Fruit fly (Drosophila melanogaster): Measurements from ENCODE around the gene CG32983.

The CG32983 gene

DNA sequence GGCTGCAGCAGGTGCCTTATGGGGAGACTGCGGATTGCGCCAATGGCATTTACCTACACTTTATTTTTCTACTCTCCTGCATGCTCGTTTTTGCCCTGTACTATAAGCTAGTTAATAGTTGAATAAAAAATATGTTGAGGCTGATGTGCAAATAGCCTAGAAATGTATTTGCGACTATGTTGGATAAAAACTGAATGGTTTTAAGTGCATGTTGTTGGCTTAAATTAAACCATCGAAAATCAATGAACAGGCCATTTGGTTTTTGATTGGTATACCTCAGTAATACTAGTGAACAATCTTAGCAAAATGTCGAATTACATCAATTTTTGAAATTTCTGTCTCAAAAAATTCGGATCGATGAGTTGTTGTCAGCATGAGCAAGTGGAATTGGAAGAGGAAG lies at the start of gene CG32983:
Gene CG32983 (plus strand): TSS at position 301 of the 400 bp plus-strand sequence.
- TF ChIP-seq CG10348 (GFP tag; IDR thresholded peaks at IDR 0.05) (no peak), D1 (tag; optimal IDR thresholded peaks at IDR 0.05) (no peak), CG14655 (GFP tag; optimal IDR thresholded peaks at IDR 0.05) (no peak), gl (tag; optimal IDR thresholded peaks at IDR 0.05) (no peak), CG13204 (GFP tag; optimal IDR thresholded peaks at IDR 0.05) (no peak)

DNA sequence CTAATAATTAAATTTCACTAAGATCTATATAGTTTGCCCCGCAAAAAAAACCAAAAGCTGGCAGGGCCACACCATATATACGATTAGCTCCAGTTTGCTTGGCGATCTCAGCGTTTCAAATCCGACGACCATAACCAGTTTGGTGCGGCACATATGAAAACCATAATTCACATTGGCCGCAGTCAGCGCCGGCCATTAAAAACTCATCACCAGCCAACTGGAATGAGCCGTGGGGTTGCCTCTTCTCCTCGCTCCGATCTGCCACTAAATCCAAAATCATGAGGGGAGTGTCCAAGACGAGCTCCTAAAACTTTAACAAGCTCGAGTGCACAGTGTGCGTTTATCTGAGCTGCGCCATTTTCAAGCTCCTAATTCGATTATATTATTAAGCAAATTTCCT lies 48.3 kb upstream of the CG32983 start:
- TF ChIP-seq rn (GFP tag; IDR thresholded peaks at IDR 0.05) (no peak), CG32121 (GFP tag; IDR thresholded peaks at IDR 0.05) (no peak), Ets98B (GFP tag; IDR thresholded peaks at IDR 0.05) (no peak), CG13204 (GFP tag; optimal IDR thresholded peaks at IDR 0.05) (no peak), CG12605 (GFP tag; IDR thresholded peaks at IDR 0.05) (no peak), Snoo (tag; optimal IDR thresholded peaks at IDR 0.05) (no peak), CG17806 (tag; optimal IDR thresholded peaks at IDR 0.05) (no peak), gl (tag; optimal IDR thresholded peaks at IDR 0.05) (no peak), CG34367 (tag; optimal IDR thresholded peaks at IDR 0.05) (no peak)

DNA sequence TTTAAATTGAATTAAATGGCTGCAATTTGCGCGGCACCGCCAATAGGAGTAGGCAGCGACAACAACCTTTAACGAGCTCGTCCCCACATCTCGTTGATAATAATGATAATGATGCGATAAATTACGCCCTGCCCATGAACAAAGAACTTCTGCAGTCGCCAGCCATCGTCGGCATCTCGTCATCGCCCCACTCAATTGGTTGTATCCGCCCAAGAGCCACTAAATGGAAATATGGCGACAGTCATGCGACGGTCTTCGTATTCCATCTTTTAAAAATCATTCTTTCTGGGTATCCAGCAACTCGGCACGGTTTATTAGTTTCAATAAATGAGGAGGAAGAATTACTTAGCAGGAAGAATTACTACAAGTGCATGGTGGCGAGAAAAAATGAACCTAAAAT lies 45.1 kb upstream of the CG32983 start:
- TF ChIP-seq CG10348 (GFP tag; IDR thresholded peaks at IDR 0.05) (no peak), CG15710 (tag; optimal IDR thresholded peaks at IDR 0.05) (no peak), CG32121 (GFP tag; IDR thresholded peaks at IDR 0.05) (no peak)

DNA sequence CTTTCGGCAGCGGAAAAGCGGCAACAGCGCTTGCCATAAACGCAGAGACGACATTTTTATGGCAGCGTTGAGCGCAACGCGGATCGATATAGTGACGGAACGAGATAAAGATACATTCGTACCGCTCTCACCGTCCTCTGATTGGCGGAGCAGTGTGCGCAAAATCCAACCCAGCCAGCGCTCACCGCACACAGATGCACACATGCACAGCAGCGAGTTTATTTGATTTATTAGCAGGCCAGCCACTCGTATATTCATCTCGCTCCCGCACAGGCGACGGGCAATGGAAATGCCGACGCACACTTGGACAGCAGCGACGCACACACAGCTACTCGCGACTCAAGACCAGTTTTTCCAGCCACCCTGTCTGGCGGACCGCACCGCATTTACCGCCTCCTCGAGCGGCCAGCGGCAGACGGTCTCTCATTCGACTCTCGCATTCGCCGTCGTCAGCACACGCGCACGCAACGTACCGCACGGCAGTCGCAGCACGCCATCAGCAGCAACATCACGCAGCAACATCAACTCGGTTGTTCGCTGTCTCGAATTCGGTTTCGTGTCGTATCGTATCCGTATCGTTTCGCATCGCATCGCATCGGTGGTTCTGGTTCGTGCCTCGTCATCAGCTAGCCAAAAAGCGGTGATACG lies 40.3 kb upstream of the CG32983 start, which contains the start of gene SoxN:
Gene SoxN (plus strand): TSS at position 424 of the 648 bp plus-strand sequence.
- TF ChIP-seq rn (GFP tag; IDR thresholded peaks at IDR 0.05): no peak
- TF ChIP-seq CG10348 (GFP tag; IDR thresholded peaks at IDR 0.05): no peak
- TF ChIP-seq Ets98B (GFP tag; IDR thresholded peaks at IDR 0.05): peak; percentile 36; the same call in 1 of the 2 replicates
- TF ChIP-seq CG13204 (GFP tag; optimal IDR thresholded peaks at IDR 0.05): peak; percentile 93
- peak; percentile 22; the same call in 1 of the 3 replicates for TF ChIP-seq fd96Ca (GFP tag; IDR thresholded peaks at IDR 0.05)
- peak; percentile 45 for TF ChIP-seq Pif1A (GFP tag; optimal IDR thresholded peaks at IDR 0.05)
- no peak for TF ChIP-seq Pif1B (GFP tag; optimal IDR thresholded peaks at IDR 0.05)
- peak; percentile 21 for TF ChIP-seq EcR (GFP tag; optimal IDR thresholded peaks at IDR 0.05)

DNA sequence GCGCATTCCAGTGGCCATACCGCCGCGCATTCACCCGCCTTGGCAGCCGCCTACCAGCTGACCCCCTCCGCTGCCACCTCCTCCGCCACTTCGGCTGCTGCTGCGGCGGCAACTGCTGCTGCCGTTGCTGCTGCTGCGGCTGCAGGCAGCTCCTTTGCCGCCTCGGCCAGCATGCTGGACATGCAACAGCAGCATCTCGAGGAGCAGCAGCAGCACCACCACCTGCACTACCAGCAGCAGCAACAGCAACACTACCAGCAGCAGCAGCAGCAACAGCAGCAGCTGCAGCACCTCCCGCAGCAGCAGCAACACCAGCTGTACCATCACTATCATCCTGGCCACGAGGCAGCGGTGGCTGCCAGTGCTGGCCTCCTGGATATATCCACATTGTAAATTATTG lies 37.3 kb upstream of the CG32983 start:
- TF ChIP-seq Pif1B (GFP tag; optimal IDR thresholded peaks at IDR 0.05): no peak

DNA sequence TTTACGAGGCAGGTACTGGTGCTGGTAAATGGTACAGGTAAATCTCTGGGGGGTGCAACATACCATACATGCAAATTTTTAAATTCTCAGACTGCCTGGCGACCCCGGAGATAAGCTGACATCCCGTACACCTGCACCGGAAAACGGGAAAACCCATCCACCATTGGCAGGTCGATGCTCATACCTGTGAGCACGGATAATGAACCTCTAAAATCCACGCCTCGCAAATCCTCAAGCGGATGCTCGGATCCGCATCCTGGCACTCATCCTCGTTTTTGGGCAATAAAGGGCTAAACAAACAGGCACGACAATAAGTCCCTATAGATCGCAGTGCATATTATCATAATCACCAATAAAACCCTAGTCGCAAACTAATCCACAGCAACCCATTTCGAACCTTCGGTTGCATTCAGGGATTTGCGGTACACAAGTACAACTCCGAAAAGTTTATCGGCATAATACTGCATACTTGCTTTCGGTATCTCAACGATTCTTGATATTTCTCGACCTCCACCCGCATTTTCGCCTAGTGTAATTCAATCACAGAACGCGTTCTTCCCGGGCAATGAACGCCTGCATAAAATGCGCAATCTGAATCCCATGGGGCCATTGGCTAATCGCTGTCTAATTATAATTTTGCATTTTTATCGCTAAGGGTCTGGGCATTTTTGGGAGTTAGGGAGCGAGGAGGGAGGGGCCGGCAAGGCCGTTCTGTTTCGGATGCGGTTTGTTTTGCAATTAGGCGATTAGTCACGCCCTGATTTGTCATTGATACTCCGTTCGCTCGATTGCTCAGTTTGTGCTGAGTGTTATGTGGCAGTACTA lies 33.1 kb upstream of the CG32983 start:
- no peak for TF ChIP-seq CG17806 (tag; optimal IDR thresholded peaks at IDR 0.05)
- no peak for TF ChIP-seq CG4496 (GFP tag; IDR thresholded peaks at IDR 0.05)
- TF ChIP-seq Snoo (tag; optimal IDR thresholded peaks at IDR 0.05): no peak
- TF ChIP-seq rn (GFP tag; IDR thresholded peaks at IDR 0.05): no peak
- TF ChIP-seq gl (tag; optimal IDR thresholded peaks at IDR 0.05): no peak
- TF ChIP-seq CG14655 (GFP tag; optimal IDR thresholded peaks at IDR 0.05): no peak
- no peak for TF ChIP-seq CG8159 (tag; optimal IDR thresholded peaks at IDR 0.05)
- TF ChIP-seq CG32121 (GFP tag; IDR thresholded peaks at IDR 0.05): no peak
- no peak for TF ChIP-seq D1 (tag; optimal IDR thresholded peaks at IDR 0.05)
- no peak for TF ChIP-seq Ets98B (GFP tag; IDR thresholded peaks at IDR 0.05)
- no peak for TF ChIP-seq fd96Ca (GFP tag; IDR thresholded peaks at IDR 0.05)
- TF ChIP-seq Pif1A (GFP tag; optimal IDR thresholded peaks at IDR 0.05): no peak
- TF ChIP-seq Pif1B (GFP tag; optimal IDR thresholded peaks at IDR 0.05): no peak
- no peak for TF ChIP-seq EcR (GFP tag; optimal IDR thresholded peaks at IDR 0.05)
- TF ChIP-seq CG34367 (tag; optimal IDR thresholded peaks at IDR 0.05): no peak

DNA sequence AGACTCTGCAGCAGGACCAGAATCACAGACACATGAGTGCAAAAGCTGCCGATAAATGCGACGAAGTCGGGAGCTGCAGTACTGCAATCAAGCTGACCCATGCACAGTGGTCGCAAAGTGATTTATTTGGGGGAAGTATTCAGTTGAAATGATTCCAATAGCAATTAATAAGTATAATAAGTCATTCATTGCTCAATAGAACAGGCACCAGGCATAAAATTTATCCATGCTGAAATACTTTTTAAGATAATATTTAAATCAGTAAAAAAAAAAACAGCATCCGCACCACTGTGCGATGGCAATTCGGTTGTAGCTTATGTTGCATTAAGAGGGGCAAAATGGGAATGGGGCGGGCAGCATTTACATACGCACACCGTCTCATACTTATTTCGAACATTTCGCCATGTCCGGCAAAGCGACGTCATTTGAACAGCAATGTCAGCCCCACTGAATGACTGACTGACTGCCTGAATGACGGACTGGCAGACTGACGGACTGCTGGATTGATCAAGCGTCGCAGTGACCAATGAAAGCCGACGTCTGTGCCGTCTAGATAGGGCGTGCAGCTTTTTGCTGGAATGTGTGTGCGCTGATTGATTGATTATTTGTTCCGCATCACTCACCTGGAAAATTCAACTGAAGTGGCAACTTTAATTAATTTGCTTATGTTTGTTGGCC lies 30.7 kb upstream of the CG32983 start:
- no peak for TF ChIP-seq CG10348 (GFP tag; IDR thresholded peaks at IDR 0.05)
- TF ChIP-seq CG14655 (GFP tag; optimal IDR thresholded peaks at IDR 0.05): peak; percentile 42
- no peak for TF ChIP-seq CG8301 (tag; optimal IDR thresholded peaks at IDR 0.05)
- TF ChIP-seq CG9948 (tag; optimal IDR thresholded peaks at IDR 0.05): peak; percentile 53
- TF ChIP-seq D1 (tag; optimal IDR thresholded peaks at IDR 0.05): no peak
- TF ChIP-seq EcR (GFP tag; optimal IDR thresholded peaks at IDR 0.05): no peak
- peak; percentile 52 for TF ChIP-seq Pif1A (GFP tag; optimal IDR thresholded peaks at IDR 0.05)
- no peak for TF ChIP-seq CG4496 (GFP tag; IDR thresholded peaks at IDR 0.05)
- peak; percentile 74 for TF ChIP-seq CG12605 (GFP tag; IDR thresholded peaks at IDR 0.05)
- TF ChIP-seq fd96Ca (GFP tag; IDR thresholded peaks at IDR 0.05): peak; percentile 58; the same call in 1 of the 3 replicates
- no peak for TF ChIP-seq CG13204 (GFP tag; optimal IDR thresholded peaks at IDR 0.05)
- TF ChIP-seq gl (tag; optimal IDR thresholded peaks at IDR 0.05): no peak
- peak; percentile 33 for TF ChIP-seq CG17806 (tag; optimal IDR thresholded peaks at IDR 0.05)
- TF ChIP-seq Ets98B (GFP tag; IDR thresholded peaks at IDR 0.05): no peak
- peak; percentile 89 for TF ChIP-seq Pif1B (GFP tag; optimal IDR thresholded peaks at IDR 0.05)
- TF ChIP-seq CG8159 (tag; optimal IDR thresholded peaks at IDR 0.05): peak; percentile 57
- no peak for TF ChIP-seq CG32121 (GFP tag; IDR thresholded peaks at IDR 0.05)
- TF ChIP-seq CG15710 (tag; optimal IDR thresholded peaks at IDR 0.05): peak; percentile 67
- TF ChIP-seq Snoo (tag; optimal IDR thresholded peaks at IDR 0.05): peak; percentile 57
- peak; percentile 50 for TF ChIP-seq CG34367 (tag; optimal IDR thresholded peaks at IDR 0.05)
- no peak for TF ChIP-seq rn (GFP tag; IDR thresholded peaks at IDR 0.05)

Measured in whole organism, pupa.